Fruit fly (Drosophila melanogaster) whole organism, embryonic: ENCODE data around the gene msn.

Source experiments
- Antp ChIP-seq: fragments of 200-800 bp; sonication (Bioruptor generic); optimal IDR thresholded peaks from 3 replicates; lab custom pipeline; 2016; ENCODE audit warnings: missing biosample characterization, missing genetic modification characterization
- Atf6 ChIP-seq: fragments of 200-800 bp; sonication (Bioruptor generic); IDR thresholded peaks from 2 replicates; pipeline ENCODE4 v1.3.6; 2022; ENCODE audit warnings: missing biosample characterization, missing genetic modification characterization
- Blimp-1 ChIP-seq: fragments of 200-800 bp; sonication (Bioruptor generic); optimal IDR thresholded peaks from 3 replicates; lab custom pipeline; 2018; ENCODE audit warnings: missing biosample characterization, missing genetic modification characterization, mild to moderate bottlenecking, moderate library complexity, missing genetic modification reagents
- CG10147 ChIP-seq: fragments of 200-800 bp; sonication (Bioruptor generic); optimal IDR thresholded peaks from 2 replicates; lab custom pipeline; 2019; ENCODE audit warnings: missing biosample characterization, mild to moderate bottlenecking, missing genetic modification characterization, moderate library complexity
- CG10565 ChIP-seq: fragments of 200-800 bp; sonication (Bioruptor generic); optimal IDR thresholded peaks from 3 replicates; lab custom pipeline; 2016; ENCODE audit warnings: missing biosample characterization, mild to moderate bottlenecking, missing genetic modification characterization
- CG11085 ChIP-seq: fragments of 200-800 bp; sonication (Bioruptor generic); IDR thresholded peaks from 2 replicates; pipeline ENCODE4 v1.3.6; 2022; ENCODE audit warnings: missing biosample characterization, missing genetic modification characterization
- CG11398 ChIP-seq: fragments of 200-800 bp; sonication (Bioruptor generic); optimal IDR thresholded peaks from 2 replicates; lab custom pipeline; 2016; ENCODE audit warnings: missing biosample characterization, missing genetic modification characterization
- CG1233 ChIP-seq: fragments of 200-800 bp; sonication (Bioruptor generic); optimal IDR thresholded peaks from 4 replicates; lab custom pipeline; 2018; ENCODE audit warnings: missing biosample characterization, mild to moderate bottlenecking, missing genetic modification characterization
- CG14965 ChIP-seq: fragments of 200-800 bp; sonication (Bioruptor generic); optimal IDR thresholded peaks from 2 replicates; lab custom pipeline; 2016; ENCODE audit warnings: missing biosample characterization, missing genetic modification characterization, borderline replicate concordance
- CG15011 ChIP-seq: fragments of 200-800 bp; sonication (Bioruptor generic); optimal IDR thresholded peaks from 3 replicates; lab custom pipeline; 2018; ENCODE audit warnings: missing biosample characterization, mild to moderate bottlenecking, missing genetic modification characterization
- CG17361 ChIP-seq: fragments of 200-800 bp; sonication (Bioruptor generic); IDR thresholded peaks from 3 replicates; pipeline ENCODE4 v1.3.6; 2022; ENCODE audit warnings: missing biosample characterization, missing genetic modification characterization
- CG17612 ChIP-seq: fragments of 200-800 bp; sonication (Bioruptor generic); IDR thresholded peaks from 2 replicates; pipeline ENCODE4 v1.3.6; 2022; ENCODE audit warnings: missing biosample characterization, missing genetic modification characterization
- CG18476 ChIP-seq: fragments of 200-800 bp; sonication (Bioruptor generic); optimal IDR thresholded peaks from 2 replicates; lab custom pipeline; 2016; ENCODE audit warnings: missing biosample characterization, mild to moderate bottlenecking, missing genetic modification characterization
- CG2202 ChIP-seq: fragments of 200-800 bp; sonication (Bioruptor generic); optimal IDR thresholded peaks from 2 replicates; lab custom pipeline; 2018; ENCODE audit warnings: missing biosample characterization, mild to moderate bottlenecking, missing genetic modification characterization
- CG2875 ChIP-seq: fragments of 200-800 bp; sonication (Bioruptor generic); optimal IDR thresholded peaks from 2 replicates; lab custom pipeline; 2017; ENCODE audit warnings: missing biosample characterization, mild to moderate bottlenecking, missing genetic modification characterization, missing genetic modification reagents
- CG31441 ChIP-seq: fragments of 200-800 bp; sonication (Bioruptor generic); IDR thresholded peaks from 2 replicates; pipeline ENCODE4 v1.3.6; 2022; ENCODE audit warnings: missing biosample characterization, missing genetic modification characterization
- CG4328 ChIP-seq: fragments of 200-800 bp; sonication (Bioruptor generic); optimal IDR thresholded peaks from 3 replicates; lab custom pipeline; 2017; ENCODE audit warnings: missing biosample characterization, missing genetic modification reagents, missing genetic modification characterization
- CG4360 ChIP-seq: fragments of 200-800 bp; sonication (Bioruptor generic); IDR thresholded peaks from 2 replicates; pipeline ENCODE4 v1.3.6; 2022; ENCODE audit warnings: missing biosample characterization, missing genetic modification characterization
- CG4424 ChIP-seq: fragments of 200-800 bp; sonication (Bioruptor generic); optimal IDR thresholded peaks from 3 replicates; lab custom pipeline; 2016; ENCODE audit warnings: missing biosample characterization, missing genetic modification characterization
- CG4617 ChIP-seq: fragments of 200-800 bp; sonication (Bioruptor generic); optimal IDR thresholded peaks from 3 replicates; lab custom pipeline; 2016; ENCODE audit warnings: missing biosample characterization, missing genetic modification characterization, borderline replicate concordance
- CG4820 ChIP-seq: fragments of 200-800 bp; sonication (Bioruptor generic); optimal IDR thresholded peaks from 3 replicates; lab custom pipeline; 2016; ENCODE audit warnings: missing biosample characterization, missing genetic modification characterization
- CG7357 ChIP-seq: fragments of 200-800 bp; sonication (Bioruptor generic); IDR thresholded peaks from 3 replicates; pipeline ENCODE4 v1.3.6; 2022; ENCODE audit warnings: missing biosample characterization, missing genetic modification characterization
- CG8290 ChIP-seq, 3 experiments: fragments of 200-800 bp; sonication (Bioruptor generic); optimal IDR thresholded peaks; 2 replicates each; lab custom pipeline; 2016 to 2019; ENCODE audit warnings: missing biosample characterization in 3 of 3, missing genetic modification characterization in 3 of 3, mild to moderate bottlenecking in 2 of 3, moderate library complexity in 1 of 3
- CG8944 ChIP-seq: fragments of 200-800 bp; sonication (Bioruptor generic); optimal IDR thresholded peaks from 3 replicates; lab custom pipeline; 2016; ENCODE audit warnings: missing biosample characterization, missing genetic modification characterization
- CG9609 ChIP-seq: fragments of 200-800 bp; sonication (Bioruptor generic); optimal IDR thresholded peaks from 3 replicates; lab custom pipeline; 2016; ENCODE audit warnings: missing biosample characterization, missing genetic modification characterization
- CG9817 ChIP-seq: fragments of 200-800 bp; sonication (Bioruptor generic); optimal IDR thresholded peaks from 2 replicates; lab custom pipeline; 2018; ENCODE audit warnings: missing biosample characterization, mild to moderate bottlenecking, missing genetic modification characterization, moderate library complexity
- CHES-1-like ChIP-seq: fragments of 200-800 bp; sonication (Bioruptor generic); optimal IDR thresholded peaks from 2 replicates; lab custom pipeline; 2016; ENCODE audit warnings: missing biosample characterization, missing genetic modification characterization
- Dad ChIP-seq: fragments of 200-800 bp; sonication (Bioruptor generic); optimal IDR thresholded peaks from 3 replicates; lab custom pipeline; 2016; ENCODE audit warnings: missing biosample characterization, missing genetic modification characterization
- Dek ChIP-seq: fragments of 200-800 bp; sonication (Bioruptor generic); optimal IDR thresholded peaks from 3 replicates; lab custom pipeline; 2019; ENCODE audit warnings: missing biosample characterization, mild to moderate bottlenecking, missing genetic modification characterization, moderate library complexity
- E2f2 ChIP-seq: fragments of 200-800 bp; sonication (Bioruptor generic); IDR thresholded peaks from 2 replicates; pipeline ENCODE4 v1.3.6; 2022; ENCODE audit warnings: missing biosample characterization, missing genetic modification characterization
- Ets65A ChIP-seq: fragments of 200-800 bp; sonication (Bioruptor generic); peaks from one replicate; lab custom pipeline; 2016; ENCODE audit warnings: missing biosample characterization, missing genetic modification characterization
- Hr39 ChIP-seq: fragments of >200 bp; optimal IDR thresholded peaks from 2 replicates; lab custom pipeline; 2017
- Mad ChIP-seq: fragments of 200-800 bp; sonication (Bioruptor generic); optimal IDR thresholded peaks from 2 replicates; lab custom pipeline; 2016; ENCODE audit warnings: missing biosample characterization, missing genetic modification characterization
- Side ChIP-seq: fragments of 200-800 bp; sonication (Bioruptor generic); optimal IDR thresholded peaks from 2 replicates; lab custom pipeline; 2016; ENCODE audit warnings: missing biosample characterization, missing genetic modification characterization
- Sox100B ChIP-seq: fragments of 200-800 bp; sonication (Bioruptor generic); optimal IDR thresholded peaks from 3 replicates; lab custom pipeline; 2018; ENCODE audit warnings: missing biosample characterization, mild to moderate bottlenecking, missing genetic modification characterization
- YL-1 ChIP-seq: fragments of 200-800 bp; sonication (Bioruptor generic); optimal IDR thresholded peaks from 3 replicates; lab custom pipeline; 2017; ENCODE audit warnings: missing biosample characterization, mild to moderate bottlenecking, missing genetic modification characterization
- bcd ChIP-seq: fragments of 200-800 bp; sonication (Bioruptor generic); optimal IDR thresholded peaks from 2 replicates; lab custom pipeline; 2017; ENCODE audit warnings: missing biosample characterization, mild to moderate bottlenecking, missing genetic modification characterization
- ci ChIP-seq: fragments of 200-800 bp; sonication (Bioruptor generic); IDR thresholded peaks from 3 replicates; pipeline ENCODE4 v1.3.6; 2022; ENCODE audit warnings: missing biosample characterization, missing genetic modification characterization
- da ChIP-seq: fragments of 200-800 bp; sonication (Bioruptor generic); optimal IDR thresholded peaks from 2 replicates; lab custom pipeline; 2016; ENCODE audit warnings: missing biosample characterization, missing genetic modification characterization
- gt ChIP-seq: fragments of 200-800 bp; sonication (Bioruptor generic); IDR thresholded peaks from 2 replicates; pipeline ENCODE4 v1.3.6; 2022; ENCODE audit warnings: missing biosample characterization, missing genetic modification characterization
- hth ChIP-seq: fragments of >200 bp; optimal IDR thresholded peaks from 2 replicates; lab custom pipeline; 2017; ENCODE audit warnings: inconsistent platforms
- klu ChIP-seq: fragments of 200-800 bp; sonication (Bioruptor generic); IDR thresholded peaks from 2 replicates; pipeline ENCODE4 v1.3.6; 2022; ENCODE audit warnings: missing biosample characterization, missing genetic modification characterization
- luna ChIP-seq: fragments of 200-800 bp; sonication (Bioruptor generic); optimal IDR thresholded peaks from 2 replicates; lab custom pipeline; 2016; ENCODE audit warnings: missing biosample characterization, missing genetic modification characterization
- maf-S ChIP-seq: fragments of 200-800 bp; sonication (Bioruptor generic); optimal IDR thresholded peaks from 2 replicates; lab custom pipeline; 2016; ENCODE audit warnings: missing biosample characterization, missing genetic modification characterization
- pb ChIP-seq: fragments of 200-800 bp; sonication (Bioruptor generic); optimal IDR thresholded peaks from 3 replicates; lab custom pipeline; 2016; ENCODE audit warnings: missing biosample characterization, missing genetic modification characterization
- peb ChIP-seq: fragments of 200-800 bp; sonication (Bioruptor generic); IDR thresholded peaks from 2 replicates; pipeline ENCODE4 v1.3.6; 2022; ENCODE audit warnings: missing biosample characterization, missing genetic modification characterization
- sqz ChIP-seq: fragments of 200-800 bp; sonication (Bioruptor generic); optimal IDR thresholded peaks from 3 replicates; lab custom pipeline; 2018; ENCODE audit warnings: missing biosample characterization, mild to moderate bottlenecking, missing genetic modification characterization
- unpg ChIP-seq: fragments of 200-800 bp; sonication (Bioruptor generic); optimal IDR thresholded peaks from 3 replicates; lab custom pipeline; 2018; ENCODE audit warnings: missing biosample characterization, mild to moderate bottlenecking, missing genetic modification characterization, moderate library complexity
- vnd ChIP-seq: fragments of 200-800 bp; sonication (Bioruptor generic); IDR thresholded peaks from 3 replicates; pipeline ENCODE4 v1.3.6; 2022; ENCODE audit warnings: missing biosample characterization, missing genetic modification characterization; ENCODE audit not compliant: partially characterized antibody
- wor ChIP-seq: fragments of 200-800 bp; sonication (Bioruptor generic); IDR thresholded peaks from 2 replicates; pipeline ENCODE4 v1.3.6; 2022; ENCODE audit warnings: missing biosample characterization, missing genetic modification characterization

Gene msn

dm6 chr3L:2589911-2590763 lies 3.8 kb upstream of the msn start (continued):
- TF ChIP-seq Atf6, result peak; percentile 79
- TF ChIP-seq CG10147 (GFP tag; lab: Kevin White, UChicago), result peak; percentile 80
- TF ChIP-seq CG11398 (GFP tag; lab: Kevin White, UChicago), result no peak
- TF ChIP-seq YL-1 (GFP tag; lab: Kevin White, UChicago), result no peak
- peak; percentile 38 for TF ChIP-seq CG15011 (GFP tag; lab: Kevin White, UChicago)
- TF ChIP-seq peb (GFP tag; lab: Robert Waterston, UW), result no peak
- TF ChIP-seq CG17361 (GFP tag; lab: Robert Waterston, UW), result peak; percentile 59; the same call in 2 of the 3 replicates
- no peak for TF ChIP-seq Dad
- peak; percentile 73 for TF ChIP-seq CG1233 (GFP tag; lab: Kevin White, UChicago)
- TF ChIP-seq CG4424 (GFP tag; lab: Kevin White, UChicago), result peak; percentile 73
- TF ChIP-seq CG9609 (GFP tag; lab: Kevin White, UChicago), result no peak
- TF ChIP-seq Blimp-1 (GFP tag; lab: Kevin White, UChicago), result peak; percentile 64
- peak; percentile 37; the same call in 1 of the 2 replicates for TF ChIP-seq CG4360 (GFP tag; lab: Robert Waterston, UW)
- TF ChIP-seq CG2875 (GFP tag; lab: Kevin White, UChicago), result no peak
- no peak for TF ChIP-seq gt (GFP tag; lab: Robert Waterston, UW)
- peak; percentile 68 for TF ChIP-seq wor (GFP tag; lab: Robert Waterston, UW)
- TF ChIP-seq hth, result no peak
- no peak for TF ChIP-seq Side (GFP tag; lab: Kevin White, UChicago)
- no peak for TF ChIP-seq pb (GFP tag; lab: Kevin White, UChicago)
- TF ChIP-seq CG11085, result peak; percentile 31; the same call in 1 of the 2 replicates
- peak; percentile 48; the same call in 2 of the 3 replicates for TF ChIP-seq vnd
- TF ChIP-seq ci (GFP tag; lab: Robert Waterston, UW), result peak; percentile 61
- TF ChIP-seq CG4617 (GFP tag; lab: Kevin White, UChicago), result peak; percentile 14
- TF ChIP-seq CG7357 (GFP tag; lab: Robert Waterston, UW), result no peak
- no peak for TF ChIP-seq CG8944 (GFP tag; lab: Kevin White, UChicago)
- TF ChIP-seq CG9817 (tag; lab: Kevin White, UChicago), result peak; percentile 69
- peak; percentile 53; the same call in 1 of the 2 replicates for TF ChIP-seq E2f2 (GFP tag; lab: Robert Waterston, UW)
- no peak for TF ChIP-seq maf-S (GFP tag; lab: Kevin White, UChicago)
- TF ChIP-seq sqz, result peak; percentile 59
- TF ChIP-seq bcd, result peak; percentile 70
- TF ChIP-seq CG8290 (GFP tag; optimal IDR thresholded peaks at IDR 0.05; lab: Kevin White, UChicago), result peak; percentile 21
- TF ChIP-seq CG8290 (tag; optimal IDR thresholded peaks at IDR 0.05; lab: Kevin White, UChicago), result peak; percentile 18 to 47
- TF ChIP-seq CHES-1-like (GFP tag; lab: Kevin White, UChicago), result no peak
- TF ChIP-seq klu (GFP tag; lab: Robert Waterston, UW), result no peak; the same call in 1 of the 2 replicates
- TF ChIP-seq CG14965, result no peak
- TF ChIP-seq Ets65A (GFP tag; lab: Kevin White, UChicago), result peak; percentile 86
- TF ChIP-seq Antp (GFP tag; lab: Kevin White, UChicago), result no peak
- no peak for TF ChIP-seq Hr39 (lab: Kevin White, UChicago)
- TF ChIP-seq CG2202, result no peak
- no peak for TF ChIP-seq luna (GFP tag; lab: Kevin White, UChicago)
- peak; percentile 67 for TF ChIP-seq CG4328
- TF ChIP-seq CG10565 (GFP tag; lab: Kevin White, UChicago), result no peak
- TF ChIP-seq Mad (GFP tag; lab: Kevin White, UChicago), result peak; percentile 32
- peak; percentile 79 for TF ChIP-seq unpg (GFP tag; lab: Kevin White, UChicago)
- peak; percentile 69 for TF ChIP-seq CG31441
- TF ChIP-seq Sox100B (GFP tag; lab: Kevin White, UChicago), result peak; percentile 86
- no peak for TF ChIP-seq da (GFP tag; lab: Kevin White, UChicago)
- peak; percentile 56 for TF ChIP-seq CG4820 (GFP tag; lab: Kevin White, UChicago)
- TF ChIP-seq Dek (tag; lab: Kevin White, UChicago), result peak; percentile 69
- no peak for TF ChIP-seq CG17612
- peak; percentile 59 for TF ChIP-seq CG18476
